Fruit fly (Drosophila melanogaster) whole organism, pupa: ENCODE data around the gene CG42541.
A peak's percentile ranks its signal among the peaks of the same experiment; 100 is the strongest.

Experiments used
- CG10348 ChIP-seq: fragments of 200-800 bp; sonication (Bioruptor generic); IDR thresholded peaks from 2 replicates; pipeline ENCODE4 v1.3.6; 2022; ENCODE audit warnings: missing biosample characterization, missing genetic modification characterization
- CG14655 ChIP-seq: fragments of 200-800 bp; sonication (Bioruptor generic); optimal IDR thresholded peaks from 3 replicates; lab custom pipeline; 2017; ENCODE audit warnings: mild to moderate bottlenecking, missing biosample characterization, missing genetic modification reagents, missing genetic modification characterization
- CG34367 ChIP-seq: fragments of 200-800 bp; sonication (Bioruptor generic); optimal IDR thresholded peaks from 2 replicates; lab custom pipeline; 2018; ENCODE audit warnings: missing biosample characterization, mild to moderate bottlenecking, missing genetic modification characterization
- CG8159 ChIP-seq: fragments of 200-800 bp; sonication (Bioruptor generic); optimal IDR thresholded peaks from 3 replicates; lab custom pipeline; 2018; ENCODE audit warnings: missing biosample characterization, mild to moderate bottlenecking, missing genetic modification characterization, moderate library complexity
- CG8301 ChIP-seq: fragments of 200-800 bp; sonication (Bioruptor generic); optimal IDR thresholded peaks from 2 replicates; lab custom pipeline; 2018; ENCODE audit warnings: missing biosample characterization, mild to moderate bottlenecking, missing genetic modification characterization
- CG9948 ChIP-seq: fragments of 200-800 bp; sonication (Bioruptor generic); optimal IDR thresholded peaks from 2 replicates; lab custom pipeline; 2018; ENCODE audit warnings: missing biosample characterization, mild to moderate bottlenecking, missing genetic modification characterization, moderate library complexity
- D1 ChIP-seq: fragments of 200-800 bp; sonication (Bioruptor generic); optimal IDR thresholded peaks from 2 replicates; lab custom pipeline; 2018; ENCODE audit warnings: missing biosample characterization, mild to moderate bottlenecking, missing genetic modification characterization, moderate library complexity
- EcR ChIP-seq: fragments of 200-800 bp; sonication (Bioruptor generic); optimal IDR thresholded peaks from 3 replicates; lab custom pipeline; 2019; ENCODE audit warnings: missing biosample characterization, missing genetic modification characterization, mild to moderate bottlenecking, moderate library complexity, missing genetic modification reagents
- Ets98B ChIP-seq: fragments of 200-800 bp; sonication (Bioruptor generic); IDR thresholded peaks from 2 replicates; pipeline ENCODE4 v1.3.6; 2022; ENCODE audit warnings: missing biosample characterization, missing genetic modification characterization
- Pif1B ChIP-seq: fragments of 200-800 bp; sonication (Bioruptor generic); optimal IDR thresholded peaks from 3 replicates; lab custom pipeline; 2016; ENCODE audit warnings: missing biosample characterization, missing genetic modification characterization
- fd96Ca ChIP-seq: fragments of 200-800 bp; sonication (Bioruptor generic); IDR thresholded peaks from 3 replicates; pipeline ENCODE4 v1.3.6; 2022; ENCODE audit warnings: missing biosample characterization, missing genetic modification characterization
- gl ChIP-seq: fragments of 200-800 bp; sonication (Bioruptor generic); optimal IDR thresholded peaks from 2 replicates; lab custom pipeline; 2018; ENCODE audit warnings: missing biosample characterization, mild to moderate bottlenecking, missing genetic modification characterization
- rn ChIP-seq: fragments of 200-800 bp; sonication (Bioruptor generic); IDR thresholded peaks from 2 replicates; pipeline ENCODE4 v1.3.6; 2022; ENCODE audit warnings: missing biosample characterization, missing genetic modification characterization

dm6 chrX:3928520-3928919 lies 1.9 kb downstream of the CG42541 start:
- no peak for TF ChIP-seq EcR (GFP tag; lab: Kevin White, UChicago)
- no peak for TF ChIP-seq fd96Ca (GFP tag; lab: Robert Waterston, UW)
- no peak for TF ChIP-seq CG8301 (tag; lab: Kevin White, UChicago)
- TF ChIP-seq Ets98B: no peak
- TF ChIP-seq CG9948 (tag; lab: Kevin White, UChicago): no peak
- no peak for TF ChIP-seq Pif1B (GFP tag; lab: Kevin White, UChicago)
- TF ChIP-seq CG8159 (tag; lab: Kevin White, UChicago): peak; percentile 21
- TF ChIP-seq CG34367 (tag; lab: Kevin White, UChicago): no peak
- TF ChIP-seq rn: no peak
- TF ChIP-seq CG10348 (GFP tag; lab: Robert Waterston, UW): no peak
- TF ChIP-seq CG14655: no peak
- TF ChIP-seq gl (tag; lab: Kevin White, UChicago): no peak
- no peak for TF ChIP-seq D1 (tag; lab: Kevin White, UChicago)
